Fruit fly (Drosophila melanogaster) whole organism, embryonic: ENCODE measurements around the gene CG31454.

ENCODE experiments used
- CG1024 ChIP-seq: fragments of 200-800 bp; sonication (Bioruptor generic); IDR thresholded peaks from 2 replicates; pipeline ENCODE4 v1.3.6; 2022; ENCODE audit warnings: missing biosample characterization, missing genetic modification characterization
- CG10274 ChIP-seq: fragments of 200-800 bp; sonication (Bioruptor generic); optimal IDR thresholded peaks from 3 replicates; lab custom pipeline; 2017; ENCODE audit warnings: missing biosample characterization, mild to moderate bottlenecking, missing genetic modification characterization
- CG11085 ChIP-seq: fragments of 200-800 bp; sonication (Bioruptor generic); IDR thresholded peaks from 2 replicates; pipeline ENCODE4 v1.3.6; 2022; ENCODE audit warnings: missing biosample characterization, missing genetic modification characterization
- CG11456 ChIP-seq: fragments of 200-800 bp; sonication (Bioruptor generic); IDR thresholded peaks from 3 replicates; pipeline ENCODE4 v1.3.6; 2022; ENCODE audit warnings: missing biosample characterization, missing genetic modification characterization
- CG11695 ChIP-seq: fragments of 200-800 bp; sonication (Bioruptor generic); IDR thresholded peaks from 3 replicates; pipeline ENCODE4 v1.3.6; 2022; ENCODE audit warnings: missing biosample characterization, missing genetic modification characterization
- CG14050 ChIP-seq: fragments of 200-800 bp; sonication (Bioruptor generic); IDR thresholded peaks from 3 replicates; pipeline ENCODE4 v1.3.6; 2022; ENCODE audit warnings: missing biosample characterization, missing genetic modification characterization
- CG15269 ChIP-seq: fragments of 200-800 bp; sonication (Bioruptor generic); optimal IDR thresholded peaks from 2 replicates; lab custom pipeline; 2018; ENCODE audit warnings: missing biosample characterization, mild to moderate bottlenecking, missing genetic modification characterization, moderate library complexity
- CG1529 ChIP-seq: fragments of 200-800 bp; sonication (Bioruptor generic); optimal IDR thresholded peaks from 3 replicates; lab custom pipeline; 2018; ENCODE audit warnings: missing biosample characterization, missing genetic modification characterization
- CG15479 ChIP-seq: fragments of 200-800 bp; sonication (Bioruptor generic); optimal IDR thresholded peaks from 3 replicates; lab custom pipeline; 2019; ENCODE audit warnings: missing biosample characterization, mild to moderate bottlenecking, missing genetic modification characterization, moderate library complexity
- CG17186 ChIP-seq: fragments of 200-800 bp; sonication (Bioruptor generic); optimal IDR thresholded peaks from 3 replicates; lab custom pipeline; 2017; ENCODE audit warnings: missing biosample characterization, missing genetic modification reagents, missing genetic modification characterization
- CG17802 ChIP-seq: fragments of 200-800 bp; sonication (Bioruptor generic); optimal IDR thresholded peaks from 2 replicates; lab custom pipeline; 2018; ENCODE audit warnings: missing biosample characterization, mild to moderate bottlenecking, missing genetic modification characterization, moderate library complexity
- CG3281 ChIP-seq: fragments of 200-800 bp; sonication (Bioruptor generic); optimal IDR thresholded peaks from 3 replicates; lab custom pipeline; 2017; ENCODE audit warnings: missing biosample characterization, mild to moderate bottlenecking, missing genetic modification characterization
- CG4617 ChIP-seq: fragments of 200-800 bp; sonication (Bioruptor generic); optimal IDR thresholded peaks from 3 replicates; lab custom pipeline; 2016; ENCODE audit warnings: missing biosample characterization, missing genetic modification characterization, borderline replicate concordance
- CG4730 ChIP-seq: fragments of 200-800 bp; sonication (Bioruptor generic); IDR thresholded peaks from 2 replicates; pipeline ENCODE4 v1.3.6; 2022; ENCODE audit warnings: missing biosample characterization, missing genetic modification characterization
- CG5953 ChIP-seq: fragments of 200-800 bp; sonication (Bioruptor generic); IDR thresholded peaks from 2 replicates; pipeline ENCODE4 v1.3.6; 2022; ENCODE audit warnings: missing biosample characterization, missing genetic modification characterization
- CG6175 ChIP-seq: fragments of 200-800 bp; sonication (Bioruptor generic); IDR thresholded peaks from 3 replicates; pipeline ENCODE4 v1.3.6; 2022; ENCODE audit warnings: missing biosample characterization, missing genetic modification characterization
- CG6854 ChIP-seq: fragments of 200-800 bp; sonication (Bioruptor generic); optimal IDR thresholded peaks from 3 replicates; lab custom pipeline; 2017; ENCODE audit warnings: missing biosample characterization, mild to moderate bottlenecking, missing genetic modification characterization
- CG7357 ChIP-seq: fragments of 200-800 bp; sonication (Bioruptor generic); IDR thresholded peaks from 3 replicates; pipeline ENCODE4 v1.3.6; 2022; ENCODE audit warnings: missing biosample characterization, missing genetic modification characterization
- CG8359 ChIP-seq: fragments of 200-800 bp; sonication (Bioruptor generic); optimal IDR thresholded peaks from 2 replicates; lab custom pipeline; 2017; ENCODE audit warnings: missing biosample characterization, mild to moderate bottlenecking, missing genetic modification characterization, borderline replicate concordance
- CG9797 ChIP-seq: fragments of 200-800 bp; sonication (Bioruptor generic); optimal IDR thresholded peaks from 3 replicates; lab custom pipeline; 2018; ENCODE audit warnings: missing biosample characterization, mild to moderate bottlenecking, missing genetic modification characterization
- CG9876 ChIP-seq: fragments of 200-800 bp; sonication (Bioruptor generic); optimal IDR thresholded peaks from 2 replicates; lab custom pipeline; 2016; ENCODE audit warnings: missing biosample characterization, missing genetic modification characterization
- D19B ChIP-seq: fragments of 200-800 bp; sonication (Bioruptor generic); optimal IDR thresholded peaks from 2 replicates; lab custom pipeline; 2017; ENCODE audit warnings: missing biosample characterization, mild to moderate bottlenecking, missing genetic modification characterization
- E2f2 ChIP-seq: fragments of 200-800 bp; sonication (Bioruptor generic); IDR thresholded peaks from 2 replicates; pipeline ENCODE4 v1.3.6; 2022; ENCODE audit warnings: missing biosample characterization, missing genetic modification characterization
- Hr3 ChIP-seq: fragments of 200-800 bp; sonication (Bioruptor generic); optimal IDR thresholded peaks from 3 replicates; lab custom pipeline; 2016; ENCODE audit warnings: missing biosample characterization, missing genetic modification characterization
- Optix ChIP-seq: fragments of 200-800 bp; sonication (Bioruptor generic); IDR thresholded peaks from 3 replicates; pipeline ENCODE4 v1.3.6; 2022; ENCODE audit warnings: missing biosample characterization, missing genetic modification characterization
- Spps ChIP-seq: fragments of 200-800 bp; sonication (Bioruptor generic); optimal IDR thresholded peaks from 2 replicates; lab custom pipeline; 2018; ENCODE audit warnings: missing biosample characterization, mild to moderate bottlenecking, missing genetic modification characterization
- Tbp ChIP-seq: fragments of >200 bp; optimal IDR thresholded peaks from 2 replicates; lab custom pipeline; 2018; ENCODE audit warnings: missing biosample characterization, missing genetic modification characterization
- Vsx1 ChIP-seq: fragments of 200-800 bp; sonication (Bioruptor generic); optimal IDR thresholded peaks from 2 replicates; lab custom pipeline; 2017; ENCODE audit warnings: missing biosample characterization, mild to moderate bottlenecking, missing genetic modification characterization, missing genetic modification reagents
- YL-1 ChIP-seq: fragments of 200-800 bp; sonication (Bioruptor generic); optimal IDR thresholded peaks from 3 replicates; lab custom pipeline; 2017; ENCODE audit warnings: missing biosample characterization, mild to moderate bottlenecking, missing genetic modification characterization
- ase ChIP-seq: fragments of 200-800 bp; sonication (Bioruptor generic); IDR thresholded peaks from 3 replicates; pipeline ENCODE4 v1.3.6; 2022; ENCODE audit warnings: missing biosample characterization, missing genetic modification characterization
- az2 ChIP-seq: fragments of 200-800 bp; sonication (Bioruptor generic); optimal IDR thresholded peaks from 3 replicates; lab custom pipeline; 2016; ENCODE audit warnings: missing biosample characterization, missing genetic modification characterization
- caup ChIP-seq: fragments of 200-800 bp; sonication (Bioruptor generic); optimal IDR thresholded peaks from 3 replicates; lab custom pipeline; 2017; ENCODE audit warnings: missing biosample characterization, mild to moderate bottlenecking, missing genetic modification characterization, moderate library complexity; ENCODE audit not compliant: severe bottlenecking
- cg ChIP-seq: fragments of 200-800 bp; sonication (Bioruptor generic); optimal IDR thresholded peaks from 3 replicates; lab custom pipeline; 2019; ENCODE audit warnings: missing biosample characterization, mild to moderate bottlenecking, missing genetic modification characterization, moderate library complexity
- crc ChIP-seq: fragments of 200-800 bp; sonication (Bioruptor generic); optimal IDR thresholded peaks from 2 replicates; lab custom pipeline; 2016; ENCODE audit warnings: missing biosample characterization, missing genetic modification characterization
- fru ChIP-seq: fragments of >200 bp; optimal IDR thresholded peaks from 2 replicates; lab custom pipeline; 2017
- gfzf ChIP-seq: fragments of 200-800 bp; sonication (Bioruptor generic); optimal IDR thresholded peaks from 2 replicates; lab custom pipeline; 2016; ENCODE audit warnings: missing biosample characterization, mild to moderate bottlenecking, missing genetic modification characterization, moderate library complexity
- her ChIP-seq: fragments of 200-800 bp; sonication (Bioruptor generic); optimal IDR thresholded peaks from 2 replicates; lab custom pipeline; 2016; ENCODE audit warnings: missing biosample characterization, missing genetic modification characterization
- jumu ChIP-seq: fragments of 200-800 bp; sonication (Bioruptor generic); optimal IDR thresholded peaks from 3 replicates; lab custom pipeline; 2016; ENCODE audit warnings: missing biosample characterization, missing genetic modification characterization
- mld ChIP-seq: fragments of 200-800 bp; sonication (Bioruptor generic); IDR thresholded peaks from 3 replicates; pipeline ENCODE4 v1.3.6; 2022; ENCODE audit warnings: missing biosample characterization, missing genetic modification characterization; ENCODE audit not compliant: partially characterized antibody
- nom ChIP-seq: fragments of 200-800 bp; sonication (Bioruptor generic); optimal IDR thresholded peaks from 2 replicates; lab custom pipeline; 2017; ENCODE audit warnings: missing biosample characterization, missing genetic modification characterization, mild to moderate bottlenecking, moderate library complexity, missing genetic modification reagents
- pzg ChIP-seq: fragments of 200-800 bp; sonication (Bioruptor generic); optimal IDR thresholded peaks from 3 replicates; lab custom pipeline; 2018; ENCODE audit warnings: missing biosample characterization, mild to moderate bottlenecking, missing genetic modification characterization, moderate library complexity
- row ChIP-seq: fragments of 200-800 bp; sonication (Bioruptor generic); IDR thresholded peaks from 3 replicates; pipeline ENCODE4 v1.3.6; 2022; ENCODE audit warnings: missing biosample characterization, missing genetic modification characterization
- scrt ChIP-seq: fragments of 200-800 bp; sonication (Bioruptor generic); optimal IDR thresholded peaks from 2 replicates; lab custom pipeline; 2018; ENCODE audit warnings: missing biosample characterization, mild to moderate bottlenecking, missing genetic modification characterization, moderate library complexity
- sens ChIP-seq: fragments of 200-800 bp; sonication (Bioruptor generic); peaks from one replicate; lab custom pipeline; 2016; ENCODE audit warnings: missing biosample characterization, missing genetic modification characterization
- stwl ChIP-seq: fragments of 200-800 bp; sonication (Bioruptor generic); optimal IDR thresholded peaks from 3 replicates; lab custom pipeline; 2018; ENCODE audit warnings: missing biosample characterization, mild to moderate bottlenecking, missing genetic modification characterization, moderate library complexity
- sug ChIP-seq: fragments of 200-800 bp; optimal IDR thresholded peaks from 2 replicates; lab custom pipeline; 2019; ENCODE audit warnings: missing biosample characterization, mild to moderate bottlenecking, missing genetic modification characterization, moderate library complexity
- vnd ChIP-seq: fragments of 200-800 bp; sonication (Bioruptor generic); IDR thresholded peaks from 3 replicates; pipeline ENCODE4 v1.3.6; 2022; ENCODE audit warnings: missing biosample characterization, missing genetic modification characterization; ENCODE audit not compliant: partially characterized antibody
- zen2 ChIP-seq: fragments of 200-800 bp; sonication (Bioruptor generic); IDR thresholded peaks from 3 replicates; pipeline ENCODE4 v1.3.6; 2022; ENCODE audit warnings: missing biosample characterization, missing genetic modification characterization; ENCODE audit not compliant: partially characterized antibody
- zfh2 ChIP-seq: fragments of 200-800 bp; sonication (Bioruptor generic); optimal IDR thresholded peaks from 2 replicates; lab custom pipeline; 2016; ENCODE audit warnings: missing biosample characterization, missing genetic modification characterization

The CG31454 gene

DNA sequence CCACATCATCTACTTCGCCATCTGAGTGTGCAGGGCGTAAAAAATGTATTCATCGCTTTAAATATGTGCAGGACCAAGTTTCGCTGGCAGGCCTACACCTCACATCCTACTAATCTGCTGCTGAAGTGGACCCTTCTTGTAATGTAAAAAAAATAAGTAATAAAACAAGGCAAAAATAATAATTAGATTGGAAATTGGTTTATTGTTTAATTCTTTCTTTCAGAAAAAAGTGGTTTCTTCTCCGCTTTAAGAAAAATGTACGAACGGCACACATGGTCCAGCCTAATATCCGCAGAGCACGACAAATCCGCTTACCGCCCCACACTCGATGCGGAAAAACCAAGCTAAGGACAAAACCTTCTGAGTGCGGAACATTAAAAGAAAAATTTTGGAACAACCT is 24.5 kb downstream of the CG31454 start (continued):
- TF ChIP-seq Hr3 (GFP tag; lab: Kevin White, UChicago) (no peak), CG6175 (GFP tag; lab: Robert Waterston, UW) (no peak)
- TF ChIP-seq, all 482 proteins: peak for 5

DNA sequence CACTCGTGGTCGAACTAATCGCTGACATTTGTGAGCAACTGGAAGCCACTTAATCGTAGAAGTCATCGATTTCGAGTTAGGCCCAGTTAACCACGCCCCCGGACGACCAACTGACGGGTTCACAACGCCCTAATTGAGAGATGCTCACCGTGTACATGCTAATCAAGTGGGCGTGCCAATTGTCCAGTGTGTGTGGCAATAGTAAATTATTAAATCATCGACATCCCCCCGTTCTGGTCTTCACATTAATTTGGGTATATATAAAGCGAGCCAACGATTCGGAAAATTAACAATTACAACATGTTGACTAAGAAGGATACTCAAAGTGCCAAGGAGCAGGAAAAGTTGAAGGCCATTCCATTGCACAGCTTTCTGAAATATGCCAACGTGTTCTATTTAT is 30.9 kb downstream of the CG31454 start, which contains the start of gene Or85d:
Or85d (plus strand) TSS at position 301 of the 400 bp plus-strand sequence.
- TF ChIP-seq CG3281 (GFP tag; lab: Kevin White, UChicago) (no peak), az2 (no peak), CG11456 (GFP tag; lab: Robert Waterston, UW) (no peak), zen2 (GFP tag; lab: Robert Waterston, UW) (no peak), CG4730 (GFP tag; lab: Robert Waterston, UW) (no peak), zfh2 (GFP tag; lab: Kevin White, UChicago) (no peak), stwl (tag; lab: Kevin White, UChicago) (no peak), CG9876 (GFP tag; lab: Kevin White, UChicago) (no peak), Optix (GFP tag; lab: Robert Waterston, UW) (no peak), jumu (GFP tag; lab: Kevin White, UChicago) (no peak), YL-1 (GFP tag; lab: Kevin White, UChicago) (no peak), CG15479 (no peak), mld (GFP tag; lab: Robert Waterston, UW) (no peak), caup (GFP tag; lab: Kevin White, UChicago) (no peak), CG5953 (GFP tag; lab: Robert Waterston, UW) (no peak)

DNA sequence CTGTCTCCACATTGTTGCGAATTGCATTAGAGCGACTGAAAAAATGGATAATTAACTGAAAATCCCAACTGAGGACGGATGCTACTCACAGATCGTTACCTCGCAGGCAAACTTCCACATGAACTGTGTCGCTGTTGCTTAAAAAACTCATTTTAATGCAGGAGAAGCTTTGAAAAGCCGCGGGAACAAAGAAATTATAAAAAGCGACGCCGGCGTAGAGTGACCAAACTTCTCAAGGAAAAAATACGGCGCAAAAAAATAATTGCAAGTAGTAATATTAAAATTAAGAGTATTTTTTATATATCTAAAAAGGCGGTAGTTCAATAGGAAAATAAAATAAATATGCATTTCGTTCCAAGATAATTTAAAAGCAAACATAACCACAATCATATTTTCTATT is 40.1 kb downstream of the CG31454 start, which contains the start of gene pch2:
pch2 (minus strand) TSS at position 243 of the 400 bp plus-strand sequence.
- no peak for TF ChIP-seq CG4617
- TF ChIP-seq Vsx1 (GFP tag; lab: Kevin White, UChicago) = no peak
- no peak for TF ChIP-seq D19B (GFP tag; lab: Kevin White, UChicago)
- TF ChIP-seq crc (GFP tag; lab: Kevin White, UChicago) = no peak
- peak; percentile 35 for TF ChIP-seq scrt (GFP tag; lab: Kevin White, UChicago)
- no peak for TF ChIP-seq vnd (GFP tag; lab: Robert Waterston, UW)
- TF ChIP-seq CG15269 (tag; lab: Kevin White, UChicago) = no peak
- no peak for TF ChIP-seq ase
- TF ChIP-seq cg (GFP tag; lab: Kevin White, UChicago) = no peak
- TF ChIP-seq fru (lab: Kevin White, UChicago) = no peak
- no peak for TF ChIP-seq CG10274 (GFP tag; lab: Kevin White, UChicago)
- peak; percentile 76 for TF ChIP-seq E2f2 (GFP tag; lab: Robert Waterston, UW)
- TF ChIP-seq pzg (GFP tag; lab: Kevin White, UChicago) = peak; percentile 16
- no peak for TF ChIP-seq nom (GFP tag; lab: Kevin White, UChicago)
- no peak for TF ChIP-seq her (GFP tag; lab: Kevin White, UChicago)
- TF ChIP-seq sug (tag; lab: Kevin White, UChicago) = no peak
- TF ChIP-seq CG11085 = no peak
- no peak for TF ChIP-seq CG1024 (GFP tag; lab: Robert Waterston, UW)
- no peak for TF ChIP-seq row
- TF ChIP-seq CG17802 = no peak
- TF ChIP-seq CG6854 (GFP tag; lab: Kevin White, UChicago) = no peak
- no peak for TF ChIP-seq CG17186
- no peak for TF ChIP-seq Tbp (GFP tag; lab: Kevin White, UChicago)
- no peak for TF ChIP-seq Spps (tag; lab: Kevin White, UChicago)
- TF ChIP-seq CG11695 (GFP tag; lab: Robert Waterston, UW) = no peak
- TF ChIP-seq CG1529 (GFP tag; lab: Kevin White, UChicago) = no peak
- no peak for TF ChIP-seq CG14050
- TF ChIP-seq CG9797 = peak; percentile 28
- no peak for TF ChIP-seq CG8359
- TF ChIP-seq gfzf (GFP tag; lab: Kevin White, UChicago) = peak; percentile 55
- peak; percentile 11 for TF ChIP-seq sens (GFP tag; lab: Kevin White, UChicago)
- TF ChIP-seq CG7357 (GFP tag; lab: Robert Waterston, UW) = no peak
